Fruit fly (Drosophila melanogaster) whole organism, pupa: ENCODE results near the gene Ostgamma.
A peak's percentile ranks its signal among the peaks of the same experiment; 100 is the strongest.

Experiments
- CG10348 ChIP-seq: fragments of 200-800 bp; sonication (Bioruptor generic); IDR thresholded peaks from 2 replicates; pipeline ENCODE4 v1.3.6; 2022; ENCODE audit warnings: missing biosample characterization, missing genetic modification characterization
- CG12605 ChIP-seq: fragments of 200-800 bp; sonication (Bioruptor generic); IDR thresholded peaks from 2 replicates; pipeline ENCODE4 v1.3.6; 2022; ENCODE audit warnings: missing biosample characterization, missing genetic modification characterization
- CG13204 ChIP-seq: fragments of 200-800 bp; sonication (Bioruptor generic); optimal IDR thresholded peaks from 2 replicates; lab custom pipeline; 2018; ENCODE audit warnings: missing biosample characterization, mild to moderate bottlenecking, missing genetic modification characterization, moderate library complexity
- CG14655 ChIP-seq: fragments of 200-800 bp; sonication (Bioruptor generic); optimal IDR thresholded peaks from 3 replicates; lab custom pipeline; 2017; ENCODE audit warnings: mild to moderate bottlenecking, missing biosample characterization, missing genetic modification reagents, missing genetic modification characterization
- CG15710 ChIP-seq: fragments of 200-800 bp; sonication (Bioruptor generic); optimal IDR thresholded peaks from 2 replicates; lab custom pipeline; 2018; ENCODE audit warnings: missing biosample characterization, mild to moderate bottlenecking, missing genetic modification characterization, moderate library complexity
- CG17806 ChIP-seq: fragments of 200-800 bp; sonication (Bioruptor generic); optimal IDR thresholded peaks from 2 replicates; lab custom pipeline; 2018; ENCODE audit warnings: missing biosample characterization, mild to moderate bottlenecking, missing genetic modification characterization, moderate library complexity
- CG32121 ChIP-seq: fragments of 200-800 bp; sonication (Bioruptor generic); IDR thresholded peaks from 2 replicates; pipeline ENCODE4 v1.3.6; 2022; ENCODE audit warnings: missing biosample characterization, missing genetic modification characterization
- CG34367 ChIP-seq: fragments of 200-800 bp; sonication (Bioruptor generic); optimal IDR thresholded peaks from 2 replicates; lab custom pipeline; 2018; ENCODE audit warnings: missing biosample characterization, mild to moderate bottlenecking, missing genetic modification characterization
- CG4496 ChIP-seq: fragments of 200-800 bp; sonication (Bioruptor generic); IDR thresholded peaks from 3 replicates; pipeline ENCODE4 v1.3.6; 2022; ENCODE audit warnings: missing biosample characterization, missing genetic modification characterization
- CG8159 ChIP-seq: fragments of 200-800 bp; sonication (Bioruptor generic); optimal IDR thresholded peaks from 3 replicates; lab custom pipeline; 2018; ENCODE audit warnings: missing biosample characterization, mild to moderate bottlenecking, missing genetic modification characterization, moderate library complexity
- CG8301 ChIP-seq: fragments of 200-800 bp; sonication (Bioruptor generic); optimal IDR thresholded peaks from 2 replicates; lab custom pipeline; 2018; ENCODE audit warnings: missing biosample characterization, mild to moderate bottlenecking, missing genetic modification characterization
- CG9948 ChIP-seq: fragments of 200-800 bp; sonication (Bioruptor generic); optimal IDR thresholded peaks from 2 replicates; lab custom pipeline; 2018; ENCODE audit warnings: missing biosample characterization, mild to moderate bottlenecking, missing genetic modification characterization, moderate library complexity
- D1 ChIP-seq: fragments of 200-800 bp; sonication (Bioruptor generic); optimal IDR thresholded peaks from 2 replicates; lab custom pipeline; 2018; ENCODE audit warnings: missing biosample characterization, mild to moderate bottlenecking, missing genetic modification characterization, moderate library complexity
- EcR ChIP-seq: fragments of 200-800 bp; sonication (Bioruptor generic); optimal IDR thresholded peaks from 3 replicates; lab custom pipeline; 2019; ENCODE audit warnings: missing biosample characterization, missing genetic modification characterization, mild to moderate bottlenecking, moderate library complexity, missing genetic modification reagents
- Ets98B ChIP-seq: fragments of 200-800 bp; sonication (Bioruptor generic); IDR thresholded peaks from 2 replicates; pipeline ENCODE4 v1.3.6; 2022; ENCODE audit warnings: missing biosample characterization, missing genetic modification characterization
- Pif1A ChIP-seq: fragments of 200-800 bp; sonication (Bioruptor generic); optimal IDR thresholded peaks from 3 replicates; lab custom pipeline; 2016; ENCODE audit warnings: missing biosample characterization, missing genetic modification characterization
- Pif1B ChIP-seq: fragments of 200-800 bp; sonication (Bioruptor generic); optimal IDR thresholded peaks from 3 replicates; lab custom pipeline; 2016; ENCODE audit warnings: missing biosample characterization, missing genetic modification characterization
- Snoo ChIP-seq: fragments of 200-800 bp; sonication (Bioruptor generic); optimal IDR thresholded peaks from 3 replicates; lab custom pipeline; 2017; ENCODE audit warnings: missing biosample characterization, mild to moderate bottlenecking, missing genetic modification characterization, inconsistent platforms
- fd96Ca ChIP-seq: fragments of 200-800 bp; sonication (Bioruptor generic); IDR thresholded peaks from 3 replicates; pipeline ENCODE4 v1.3.6; 2022; ENCODE audit warnings: missing biosample characterization, missing genetic modification characterization
- gl ChIP-seq: fragments of 200-800 bp; sonication (Bioruptor generic); optimal IDR thresholded peaks from 2 replicates; lab custom pipeline; 2018; ENCODE audit warnings: missing biosample characterization, mild to moderate bottlenecking, missing genetic modification characterization
- rn ChIP-seq: fragments of 200-800 bp; sonication (Bioruptor generic); IDR thresholded peaks from 2 replicates; pipeline ENCODE4 v1.3.6; 2022; ENCODE audit warnings: missing biosample characterization, missing genetic modification characterization

The Ostgamma gene

DNA sequence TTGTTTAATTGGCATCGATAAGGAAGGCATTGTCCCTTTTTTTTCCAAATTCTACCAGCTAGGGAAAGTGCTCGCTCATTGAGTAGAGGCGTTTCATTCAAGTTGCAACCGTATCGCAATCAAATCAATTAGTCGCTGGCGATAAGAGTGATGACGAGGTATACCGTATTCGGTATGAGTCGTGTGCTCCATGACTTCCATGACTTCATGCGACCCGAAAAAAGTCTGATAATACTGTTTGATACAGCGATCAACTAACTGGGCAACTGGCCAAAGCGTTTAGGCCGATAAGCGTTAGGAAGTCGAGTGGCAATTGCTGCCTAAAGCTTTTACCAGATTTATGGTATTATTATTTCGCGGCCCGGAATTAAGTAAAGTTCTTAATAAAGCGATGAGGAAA lies 36.5 kb upstream of the Ostgamma start:
- TF ChIP-seq CG14655 (GFP tag; lab: Kevin White, UChicago) (no peak), CG32121 (GFP tag; lab: Robert Waterston, UW) (no peak), Snoo (no peak), CG8301 (tag; lab: Kevin White, UChicago) (no peak), rn (GFP tag; lab: Robert Waterston, UW) (no peak), CG17806 (no peak), CG15710 (tag; lab: Kevin White, UChicago) (no peak), Ets98B (GFP tag; lab: Robert Waterston, UW) (no peak)

DNA sequence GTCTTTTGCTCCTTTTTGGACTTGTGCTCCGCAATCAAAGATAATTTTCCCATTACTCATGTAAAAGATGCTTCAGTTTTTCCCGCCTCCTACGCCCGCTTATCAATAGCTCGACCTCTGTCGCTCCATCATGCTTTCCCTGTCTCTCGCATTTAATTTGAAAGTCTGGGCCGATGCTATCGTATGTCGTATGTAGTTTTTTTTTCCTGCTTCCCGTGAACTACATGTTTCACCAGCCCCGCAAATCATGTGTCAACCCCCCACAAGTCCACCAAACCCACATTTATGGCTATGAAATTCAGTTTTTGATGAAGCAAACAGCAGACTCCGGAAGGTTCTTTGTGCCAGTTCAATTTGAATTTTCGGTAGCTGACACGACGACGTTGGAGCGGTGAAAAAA lies 34.4 kb upstream of the Ostgamma start, which contains the start of gene CG14273:
Gene CG14273, plus strand, starts transcription at position 301 of the 400 bp plus-strand sequence.
- TF ChIP-seq EcR (GFP tag; lab: Kevin White, UChicago) (no peak), CG32121 (GFP tag; lab: Robert Waterston, UW) (no peak), CG17806 (no peak), CG9948 (tag; lab: Kevin White, UChicago) (no peak), rn (GFP tag; lab: Robert Waterston, UW) (no peak), CG14655 (GFP tag; lab: Kevin White, UChicago) (no peak), CG10348 (GFP tag; lab: Robert Waterston, UW) (no peak), CG12605 (GFP tag; lab: Robert Waterston, UW) (no peak), Pif1B (GFP tag; lab: Kevin White, UChicago) (no peak), CG34367 (no peak), CG8159 (no peak)

DNA sequence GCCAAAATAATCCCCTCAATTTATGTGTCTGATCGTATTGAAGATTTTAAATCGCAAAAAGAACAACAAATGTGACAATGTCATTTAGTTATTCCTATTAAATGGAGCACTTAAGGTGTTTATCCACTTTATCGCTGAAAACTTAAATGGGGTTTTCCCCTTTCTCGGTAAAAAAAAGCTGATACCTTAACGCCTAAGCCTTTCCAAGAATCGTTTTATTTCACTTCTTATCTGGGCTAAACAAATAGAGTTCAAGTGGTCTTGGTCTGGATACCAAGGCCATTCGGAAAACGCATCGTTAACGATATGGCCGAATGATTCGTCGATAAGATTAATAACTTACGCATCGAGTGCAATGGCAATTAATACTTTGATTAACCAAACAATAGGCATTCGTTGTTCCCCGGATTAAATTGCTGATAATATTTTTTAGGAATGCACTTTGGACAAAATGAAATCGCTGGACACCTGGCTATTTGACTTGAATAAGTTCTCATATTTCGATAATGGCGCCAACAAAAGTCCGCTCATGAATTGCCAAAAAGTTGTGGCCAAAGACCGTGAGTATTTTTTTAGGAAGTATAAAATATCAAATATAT lies 31.9 kb upstream of the Ostgamma start:
- no peak for TF ChIP-seq CG34367
- no peak for TF ChIP-seq CG15710 (tag; lab: Kevin White, UChicago)
- TF ChIP-seq fd96Ca (GFP tag; lab: Robert Waterston, UW), result no peak

DNA sequence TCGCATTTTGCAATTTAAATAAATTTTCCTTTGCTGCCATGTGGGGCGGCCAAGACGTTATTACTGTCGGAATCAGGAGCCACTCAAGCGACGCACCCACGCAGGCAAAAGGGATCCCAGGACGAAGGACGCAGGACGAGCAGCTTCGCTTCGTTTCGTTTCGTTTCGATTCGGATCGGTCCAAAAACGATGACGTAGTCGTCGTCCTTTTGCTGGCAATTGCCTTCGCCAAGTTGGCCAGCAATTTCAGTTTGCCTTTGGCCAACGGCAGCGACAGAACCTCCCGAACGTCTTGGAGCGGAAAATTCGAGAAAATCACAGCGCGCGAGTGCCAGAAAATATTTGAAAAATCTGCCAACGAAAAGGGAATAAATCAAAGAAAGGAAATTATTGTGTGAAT lies 30.0 kb upstream of the Ostgamma start, which contains the start of gene witty:
Gene witty, plus strand, starts transcription at position 249 of the 400 bp plus-strand sequence.
- no peak for TF ChIP-seq CG8159
- TF ChIP-seq CG17806, result no peak
- TF ChIP-seq CG12605 (GFP tag; lab: Robert Waterston, UW), result no peak
- TF ChIP-seq CG10348 (GFP tag; lab: Robert Waterston, UW), result no peak
- TF ChIP-seq Pif1A (GFP tag; lab: Kevin White, UChicago), result no peak
- no peak for TF ChIP-seq Pif1B (GFP tag; lab: Kevin White, UChicago)
- no peak for TF ChIP-seq rn (GFP tag; lab: Robert Waterston, UW)
- TF ChIP-seq CG34367, result no peak
- TF ChIP-seq, all 21 proteins: peak for 0

DNA sequence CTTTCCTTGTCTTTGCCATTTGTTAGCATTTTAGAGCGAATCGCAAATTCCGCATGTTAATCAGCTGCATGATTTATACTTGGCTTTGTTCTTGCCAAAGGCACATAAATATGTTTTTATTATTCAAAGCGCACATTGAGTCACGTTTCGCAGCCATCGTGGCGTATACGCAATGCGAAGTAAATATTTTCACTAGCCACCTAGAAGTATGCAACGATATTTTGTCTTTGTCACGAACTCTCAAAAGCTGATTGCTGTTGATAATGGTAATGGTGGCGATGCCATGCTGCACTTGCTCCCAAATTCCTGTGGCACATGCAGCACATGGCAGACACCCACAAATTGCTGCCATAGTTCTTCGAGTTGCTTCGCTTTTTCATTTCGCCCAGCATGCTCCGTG lies 26.7 kb upstream of the Ostgamma start:
- TF ChIP-seq CG4496 (GFP tag; lab: Robert Waterston, UW) (peak; percentile 81), EcR (GFP tag; lab: Kevin White, UChicago) (no peak), CG14655 (GFP tag; lab: Kevin White, UChicago) (peak; percentile 6), gl (no peak), Pif1A (GFP tag; lab: Kevin White, UChicago) (peak; percentile 11), CG34367 (peak; percentile 4), Ets98B (GFP tag; lab: Robert Waterston, UW) (0 out of 2 replicates have a peak, but pooled peaks have one; percentile 9)

DNA sequence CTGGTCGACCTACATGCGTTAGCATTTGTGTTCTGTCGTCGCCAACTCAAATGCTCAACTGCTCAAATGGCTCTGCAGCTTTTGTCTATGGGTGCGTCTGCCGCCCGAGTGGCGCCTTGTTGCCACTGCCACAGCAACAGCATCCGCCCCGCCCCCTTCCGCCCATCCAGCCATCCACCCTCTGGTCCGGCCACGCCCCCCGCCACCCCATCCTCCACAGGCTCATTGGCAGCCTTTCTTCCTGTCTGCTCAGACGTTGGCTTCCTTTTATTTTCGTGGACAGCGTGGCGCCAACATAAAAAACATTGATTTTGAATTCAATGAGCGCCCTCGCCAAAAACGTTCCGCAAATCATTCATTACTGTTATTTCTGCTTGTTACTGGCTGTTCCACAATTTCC lies 25.6 kb upstream of the Ostgamma start:
- TF ChIP-seq CG32121 (GFP tag; lab: Robert Waterston, UW), result no peak
- TF ChIP-seq EcR (GFP tag; lab: Kevin White, UChicago), result no peak

DNA sequence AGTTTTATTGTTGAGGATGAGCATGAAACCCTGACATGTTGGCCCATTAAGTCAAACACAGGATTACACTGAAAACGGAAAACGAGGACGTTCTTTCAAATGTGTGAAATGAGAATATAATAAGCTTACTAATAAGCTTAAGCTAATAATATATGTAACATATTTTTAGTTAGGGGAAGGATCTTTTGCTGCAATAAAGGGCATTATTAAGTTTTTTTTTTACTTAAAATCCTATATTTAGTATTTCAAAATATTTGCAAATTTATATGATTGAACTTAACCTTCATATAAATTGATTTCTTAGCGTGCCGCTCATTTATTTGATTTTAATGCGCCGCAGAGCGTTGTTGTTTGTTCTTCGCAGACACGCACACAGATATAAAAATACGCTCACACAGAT lies 25.2 kb upstream of the Ostgamma start:
- no peak for TF ChIP-seq D1 (tag; lab: Kevin White, UChicago)
- TF ChIP-seq Ets98B (GFP tag; lab: Robert Waterston, UW), result no peak
- no peak for TF ChIP-seq CG10348 (GFP tag; lab: Robert Waterston, UW)
- no peak for TF ChIP-seq Snoo
- TF ChIP-seq CG12605 (GFP tag; lab: Robert Waterston, UW), result no peak
- TF ChIP-seq CG8301 (tag; lab: Kevin White, UChicago), result no peak
- no peak for TF ChIP-seq rn (GFP tag; lab: Robert Waterston, UW)
- TF ChIP-seq CG17806, result no peak
- TF ChIP-seq CG34367, result no peak
- TF ChIP-seq CG9948 (tag; lab: Kevin White, UChicago), result no peak
- TF ChIP-seq gl, result no peak
- TF ChIP-seq Pif1B (GFP tag; lab: Kevin White, UChicago), result no peak
- no peak for TF ChIP-seq CG4496 (GFP tag; lab: Robert Waterston, UW)
- TF ChIP-seq EcR (GFP tag; lab: Kevin White, UChicago), result no peak
- TF ChIP-seq CG32121 (GFP tag; lab: Robert Waterston, UW), result no peak
- no peak for TF ChIP-seq CG8159
- no peak for TF ChIP-seq CG13204 (GFP tag; lab: Kevin White, UChicago)
- TF ChIP-seq CG14655 (GFP tag; lab: Kevin White, UChicago), result no peak
- TF ChIP-seq CG15710 (tag; lab: Kevin White, UChicago), result no peak
